Worm (Caenorhabditis elegans) whole organism, L3 larva: ENCODE measurements around the gene C26B9.5.

Experiments used
- ZK546.5 ChIP-seq: sonication (generic microtip); optimal IDR thresholded peaks from 2 replicates; lab custom pipeline; 2017; ENCODE audit warnings: missing biosample characterization, missing genetic modification characterization
- aly-2 ChIP-seq: fragments of 150-350 bp; optimal IDR thresholded peaks from 2 replicates; lab custom pipeline; 2014; ENCODE audit warnings: missing biosample characterization, missing genetic modification characterization
- ceh-28 ChIP-seq: fragments of 150-350 bp; optimal IDR thresholded peaks from 2 replicates; lab custom pipeline; 2014; ENCODE audit warnings: missing biosample characterization, missing genetic modification reagents, missing genetic modification characterization
- daf-12 ChIP-seq: fragments of 150-350 bp; optimal IDR thresholded peaks from 2 replicates; lab custom pipeline; 2014; ENCODE audit warnings: missing biosample characterization, missing genetic modification reagents, missing genetic modification characterization
- elt-2 ChIP-seq: sonication (generic microtip); optimal IDR thresholded peaks from 2 replicates; lab custom pipeline; 2016; ENCODE audit warnings: missing genetic modification reagents, mild to moderate bottlenecking, missing genetic modification characterization, missing compliant biosample characterization
- hmg-11 ChIP-seq: sonication (generic microtip); optimal IDR thresholded peaks from 2 replicates; lab custom pipeline; 2016; ENCODE audit warnings: missing genetic modification characterization, missing compliant biosample characterization
- mdl-1 ChIP-seq: fragments of 150-350 bp; optimal IDR thresholded peaks from 2 replicates; lab custom pipeline; 2014; ENCODE audit warnings: missing biosample characterization, missing genetic modification characterization
- nhr-12 ChIP-seq: fragments of 150-350 bp; optimal IDR thresholded peaks from 2 replicates; lab custom pipeline; 2014; ENCODE audit warnings: missing biosample characterization, missing genetic modification characterization
- nhr-23 ChIP-seq: fragments of 150-350 bp; optimal IDR thresholded peaks from 2 replicates; lab custom pipeline; 2014; ENCODE audit warnings: missing biosample characterization, missing genetic modification reagents, missing genetic modification characterization
- nhr-76 ChIP-seq: fragments of 150-350 bp; sonication (generic microtip); optimal IDR thresholded peaks from 5 replicates; lab custom pipeline; 2014; ENCODE audit warnings: missing biosample characterization, missing genetic modification characterization
- pha-4 ChIP-seq: fragments of 150-350 bp; optimal IDR thresholded peaks from 2 replicates; lab custom pipeline; 2014; ENCODE audit warnings: missing biosample characterization, missing genetic modification reagents, missing genetic modification characterization
- snpc-4 ChIP-seq: fragments of 150-350 bp; optimal IDR thresholded peaks from 2 replicates; lab custom pipeline; 2014; ENCODE audit warnings: missing biosample characterization, missing genetic modification characterization
- tbx-2 ChIP-seq: sonication (generic microtip); optimal IDR thresholded peaks from 2 replicates; lab custom pipeline; 2016; ENCODE audit warnings: mild to moderate bottlenecking, missing genetic modification characterization, missing compliant biosample characterization
- ztf-11 ChIP-seq: fragments of 150-350 bp; optimal IDR thresholded peaks from 2 replicates; lab custom pipeline; 2014; ENCODE audit warnings: missing biosample characterization, missing genetic modification characterization

DNA sequence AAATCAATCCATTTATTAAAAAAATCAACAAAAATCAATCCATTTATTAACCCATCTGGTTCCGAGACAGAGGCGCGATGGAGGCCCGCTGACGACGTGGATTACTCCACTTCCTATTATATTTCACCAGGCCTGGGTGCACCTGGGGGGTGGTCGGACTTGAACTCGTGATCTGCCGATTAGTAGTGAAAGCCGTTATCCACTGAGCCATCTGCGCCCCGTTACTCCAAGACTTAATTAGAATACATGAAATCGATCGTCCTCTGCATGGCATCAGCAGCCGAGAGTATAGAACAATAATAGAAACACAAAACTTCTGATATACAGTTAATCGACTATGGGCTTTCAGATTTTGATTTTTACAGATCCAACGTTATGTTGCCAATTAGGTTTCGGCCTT, 19.7 kb upstream of the C26B9.5 start:
- no peak for TF ChIP-seq hmg-11 (tag; lab: Kevin White, UChicago)
- no peak for TF ChIP-seq ceh-28 (tag; lab: Kevin White, UChicago)
- TF ChIP-seq nhr-76 (tag; lab: Kevin White, UChicago) = no peak
- no peak for TF ChIP-seq ztf-11 (tag; lab: Kevin White, UChicago)
- TF ChIP-seq tbx-2 (tag; lab: Kevin White, UChicago) = no peak
- no peak for TF ChIP-seq nhr-12 (tag; lab: Kevin White, UChicago)
- TF ChIP-seq pha-4 = no peak
- TF ChIP-seq snpc-4 (tag; lab: Kevin White, UChicago) = no peak
- no peak for TF ChIP-seq elt-2 (tag; lab: Kevin White, UChicago)
- no peak for TF ChIP-seq ZK546.5
- TF ChIP-seq aly-2 (tag; lab: Kevin White, UChicago) = no peak
- TF ChIP-seq daf-12 (tag; lab: Kevin White, UChicago) = no peak
- no peak for TF ChIP-seq mdl-1 (tag; lab: Kevin White, UChicago)
- no peak for TF ChIP-seq nhr-23 (tag; lab: Kevin White, UChicago)
